Fruit fly (Drosophila melanogaster): Measurements from ENCODE around the gene Obp18a.

Obp18a gene

dm6 chrX:19167586-19168403, 32.1 kb upstream of the Obp18a start (continued):
- TF ChIP-seq CG4282 (GFP tag; optimal IDR thresholded peaks at IDR 0.05) (no peak), CG12155 (GFP tag; optimal IDR thresholded peaks at IDR 0.05) (no peak), ci (GFP tag; IDR thresholded peaks at IDR 0.05) (peak; percentile 64; the same call in 1 of the 3 replicates), gce (GFP tag; IDR thresholded peaks at IDR 0.05) (no peak), abd-A (tag; optimal IDR thresholded peaks at IDR 0.05) (peak; percentile 77), CG1024 (GFP tag; IDR thresholded peaks at IDR 0.05) (no peak), CG11695 (GFP tag; IDR thresholded peaks at IDR 0.05) (no peak), hb (GFP tag; IDR thresholded peaks at IDR 0.05; ENCODE audit: partially characterized antibody) (no peak), CoRest (tag; optimal IDR thresholded peaks at IDR 0.05) (peak; percentile 1), toy (GFP tag; IDR thresholded peaks at IDR 0.05) (no peak), CG10431 (GFP tag; optimal IDR thresholded peaks at IDR 0.05) (no peak), TFAM (GFP tag; optimal IDR thresholded peaks at IDR 0.05) (no peak), Tbp (GFP tag; optimal IDR thresholded peaks at IDR 0.05) (no peak), pros (GFP tag; optimal IDR thresholded peaks at IDR 0.05) (no peak), ato (GFP tag; IDR thresholded peaks at IDR 0.05; ENCODE audit: partially characterized antibody) (no peak), Optix (GFP tag; IDR thresholded peaks at IDR 0.05) (no peak), Lhr (GFP tag; optimal IDR thresholded peaks at IDR 0.05) (no peak), jumu (GFP tag; optimal IDR thresholded peaks at IDR 0.05) (no peak), CG14860 (GFP tag; IDR thresholded peaks at IDR 0.05; ENCODE audit: partially characterized antibody) (no peak), Neu2 (GFP tag; optimal IDR thresholded peaks at IDR 0.05; ENCODE audit: borderline replicate concordance) (no peak), CkIIα-i1 (GFP tag; IDR thresholded peaks at IDR 0.05) (no peak), ab (GFP tag; optimal IDR thresholded peaks at IDR 0.05) (no peak), crc (GFP tag; optimal IDR thresholded peaks at IDR 0.05) (no peak), oc (tag; optimal IDR thresholded peaks at IDR 0.05) (peak; percentile 25), Lim3 (GFP tag; IDR thresholded peaks at IDR 0.05) (no peak), CG8478 (optimal IDR thresholded peaks at IDR 0.05) (no peak), gro (GFP tag; optimal IDR thresholded peaks at IDR 0.05) (peak; percentile 40), CG10321 (GFP tag; IDR thresholded peaks at IDR 0.05) (no peak), CG13296 (GFP tag; optimal IDR thresholded peaks at IDR 0.05) (no peak), CG8290 (GFP tag; optimal IDR thresholded peaks at IDR 0.05) (no peak), CG8290 (tag; optimal IDR thresholded peaks at IDR 0.05) (peak in 1 of 2 experiments; percentile 76), jigr1 (GFP tag; IDR thresholded peaks at IDR 0.05) (no peak), Hr51 (GFP tag; optimal IDR thresholded peaks at IDR 0.05) (no peak), CG2120 (GFP tag; optimal IDR thresholded peaks at IDR 0.05) (no peak), CG13287 (GFP tag; IDR thresholded peaks at IDR 0.05; ENCODE audit: partially characterized antibody) (0 out of 2 replicates have a peak, but pooled peaks have one; percentile 24), CG17612 (GFP tag; IDR thresholded peaks at IDR 0.05) (no peak), org-1 (GFP tag; optimal IDR thresholded peaks at IDR 0.05) (no peak), CG12236 (GFP tag; optimal IDR thresholded peaks at IDR 0.05) (no peak), CG2712 (tag; optimal IDR thresholded peaks at IDR 0.05) (no peak), CG8944 (GFP tag; optimal IDR thresholded peaks at IDR 0.05) (no peak), Six4 (GFP tag; optimal IDR thresholded peaks at IDR 0.05) (no peak), Sox100B (GFP tag; optimal IDR thresholded peaks at IDR 0.05) (no peak), Abd-B (GFP tag; optimal IDR thresholded peaks at IDR 0.05) (no peak), Ssrp (tag; optimal IDR thresholded peaks at IDR 0.05) (no peak), Fer2 (tag; optimal IDR thresholded peaks at IDR 0.05) (no peak), D (optimal IDR thresholded peaks at IDR 0.05) (no peak), D (GFP tag; optimal IDR thresholded peaks at IDR 0.05) (no peak), sna (GFP tag; IDR thresholded peaks at IDR 0.05; ENCODE audit: partially characterized antibody) (no peak), Dbx (GFP tag; IDR thresholded peaks at IDR 0.05) (0 out of 3 replicates have a peak, but pooled peaks have one; percentile 36), Fer1 (GFP tag; optimal IDR thresholded peaks at IDR 0.05) (no peak)
